Fruit fly (Drosophila melanogaster) whole organism, embryonic: Measurements from ENCODE around the gene Bdp1.

Source experiments
- Antp ChIP-seq: fragments of 200-800 bp; sonication (Bioruptor generic); optimal IDR thresholded peaks from 3 replicates; lab custom pipeline; 2016; ENCODE audit warnings: missing biosample characterization, missing genetic modification characterization
- B-H2 ChIP-seq: fragments of 200-800 bp; sonication (Bioruptor generic); optimal IDR thresholded peaks from 2 replicates; lab custom pipeline; 2018; ENCODE audit warnings: missing biosample characterization, mild to moderate bottlenecking, missing genetic modification characterization
- BEAF-32 ChIP-seq: fragments of 200-800 bp; sonication (Bioruptor generic); optimal IDR thresholded peaks from 3 replicates; lab custom pipeline; 2017; ENCODE audit warnings: missing biosample characterization, missing genetic modification characterization, mild to moderate bottlenecking, moderate library complexity, missing genetic modification reagents
- CG10654 ChIP-seq: fragments of 200-800 bp; sonication (Bioruptor generic); optimal IDR thresholded peaks from 2 replicates; lab custom pipeline; 2016; ENCODE audit warnings: missing biosample characterization, missing genetic modification characterization
- CG10959 ChIP-seq: fragments of 200-800 bp; sonication (Bioruptor generic); IDR thresholded peaks from 2 replicates; pipeline ENCODE4 v1.3.6; 2022; ENCODE audit warnings: missing biosample characterization, missing genetic modification characterization
- CG11560 ChIP-seq: fragments of 200-800 bp; sonication (Bioruptor generic); IDR thresholded peaks from 3 replicates; pipeline ENCODE4 v1.3.6; 2022; ENCODE audit warnings: missing biosample characterization, missing genetic modification characterization
- CG11696 ChIP-seq: fragments of 200-800 bp; sonication (Bioruptor generic); IDR thresholded peaks from 2 replicates; pipeline ENCODE4 v1.3.6; 2022; ENCODE audit warnings: missing biosample characterization, missing genetic modification characterization
- CG12236 ChIP-seq: fragments of 200-800 bp; sonication (Bioruptor generic); optimal IDR thresholded peaks from 2 replicates; lab custom pipeline; 2016; ENCODE audit warnings: missing biosample characterization, missing genetic modification characterization
- CG14860 ChIP-seq: fragments of 200-800 bp; sonication (Bioruptor generic); IDR thresholded peaks from 3 replicates; pipeline ENCODE4 v1.3.6; 2022; ENCODE audit warnings: missing biosample characterization, missing genetic modification characterization; ENCODE audit not compliant: partially characterized antibody
- CG15011 ChIP-seq: fragments of 200-800 bp; sonication (Bioruptor generic); optimal IDR thresholded peaks from 3 replicates; lab custom pipeline; 2018; ENCODE audit warnings: missing biosample characterization, mild to moderate bottlenecking, missing genetic modification characterization
- CG15479 ChIP-seq: fragments of 200-800 bp; sonication (Bioruptor generic); optimal IDR thresholded peaks from 3 replicates; lab custom pipeline; 2019; ENCODE audit warnings: missing biosample characterization, mild to moderate bottlenecking, missing genetic modification characterization, moderate library complexity
- CG16863 ChIP-seq: fragments of 200-800 bp; sonication (Bioruptor generic); optimal IDR thresholded peaks from 3 replicates; lab custom pipeline; 2016; ENCODE audit warnings: missing biosample characterization, missing genetic modification characterization
- CG17802 ChIP-seq: fragments of 200-800 bp; sonication (Bioruptor generic); optimal IDR thresholded peaks from 2 replicates; lab custom pipeline; 2018; ENCODE audit warnings: missing biosample characterization, mild to moderate bottlenecking, missing genetic modification characterization, moderate library complexity
- CG30431 ChIP-seq: fragments of 200-800 bp; sonication (Bioruptor generic); optimal IDR thresholded peaks from 2 replicates; lab custom pipeline; 2017; ENCODE audit warnings: missing biosample characterization, missing genetic modification characterization
- CG31224 ChIP-seq: fragments of 200-800 bp; sonication (Bioruptor generic); IDR thresholded peaks from 2 replicates; pipeline ENCODE4 v1.3.6; 2022; ENCODE audit warnings: missing biosample characterization, missing genetic modification characterization
- CG31365 ChIP-seq: fragments of 200-800 bp; sonication (Bioruptor generic); optimal IDR thresholded peaks from 2 replicates; lab custom pipeline; 2018; ENCODE audit warnings: missing biosample characterization, mild to moderate bottlenecking, missing genetic modification characterization
- CG3163 ChIP-seq: fragments of 200-800 bp; sonication (Bioruptor generic); optimal IDR thresholded peaks from 3 replicates; lab custom pipeline; 2016; ENCODE audit warnings: missing biosample characterization, missing genetic modification characterization
- CG32772 ChIP-seq: fragments of 200-800 bp; sonication (Bioruptor generic); IDR thresholded peaks from 2 replicates; pipeline ENCODE4 v1.3.6; 2022; ENCODE audit warnings: missing biosample characterization, missing genetic modification characterization
- CG4424 ChIP-seq: fragments of 200-800 bp; sonication (Bioruptor generic); optimal IDR thresholded peaks from 3 replicates; lab custom pipeline; 2016; ENCODE audit warnings: missing biosample characterization, missing genetic modification characterization
- CG6765 ChIP-seq: fragments of 200-800 bp; sonication (Bioruptor generic); optimal IDR thresholded peaks from 3 replicates; lab custom pipeline; 2017; ENCODE audit warnings: missing biosample characterization, mild to moderate bottlenecking, missing genetic modification characterization
- CG7556 ChIP-seq: fragments of 200-800 bp; sonication (Bioruptor generic); optimal IDR thresholded peaks from 2 replicates; lab custom pipeline; 2017; ENCODE audit warnings: missing biosample characterization, mild to moderate bottlenecking, missing genetic modification characterization
- CG9215 ChIP-seq: fragments of 200-800 bp; sonication (Bioruptor generic); IDR thresholded peaks from 2 replicates; pipeline ENCODE4 v1.3.6; 2022; ENCODE audit warnings: missing biosample characterization, missing genetic modification characterization
- CTCF ChIP-seq: fragments of 200-800 bp; sonication (Bioruptor generic); optimal IDR thresholded peaks from 2 replicates; lab custom pipeline; 2017; ENCODE audit warnings: missing biosample characterization, mild to moderate bottlenecking, missing genetic modification characterization, moderate library complexity
- Chrac-16 ChIP-seq: fragments of 200-800 bp; sonication (Bioruptor generic); optimal IDR thresholded peaks from 3 replicates; lab custom pipeline; 2016; ENCODE audit warnings: missing biosample characterization, missing genetic modification characterization
- E2f2 ChIP-seq: fragments of 200-800 bp; sonication (Bioruptor generic); IDR thresholded peaks from 2 replicates; pipeline ENCODE4 v1.3.6; 2022; ENCODE audit warnings: missing biosample characterization, missing genetic modification characterization
- H2.0 ChIP-seq: fragments of 200-800 bp; sonication (Bioruptor generic); IDR thresholded peaks from 2 replicates; pipeline ENCODE4 v1.3.6; 2022; ENCODE audit warnings: missing biosample characterization, missing genetic modification characterization
- HLH3B ChIP-seq: fragments of 200-800 bp; sonication (Bioruptor generic); IDR thresholded peaks from 2 replicates; pipeline ENCODE4 v1.3.6; 2022; ENCODE audit warnings: missing biosample characterization, missing genetic modification characterization
- Hr51 ChIP-seq, 2 experiments: fragments of 200-800 bp; sonication (Bioruptor generic); optimal IDR thresholded peaks; 2 replicates in 1 of 2; 3 replicates in 1 of 2; lab custom pipeline; 2016 to 2018; ENCODE audit warnings: missing biosample characterization in 2 of 2, missing genetic modification characterization in 2 of 2, mild to moderate bottlenecking in 1 of 2, moderate library complexity in 1 of 2
- Med ChIP-seq: fragments of 200-800 bp; sonication (Bioruptor generic); peaks from one replicate; lab custom pipeline; 2016; ENCODE audit warnings: missing biosample characterization, missing genetic modification characterization, mild to moderate bottlenecking, inconsistent platforms, moderate library complexity
- Mes4 ChIP-seq: fragments of 200-800 bp; sonication (Bioruptor generic); optimal IDR thresholded peaks from 2 replicates; lab custom pipeline; 2016; ENCODE audit warnings: missing biosample characterization, missing genetic modification characterization
- NK7.1 ChIP-seq: fragments of 200-800 bp; sonication (Bioruptor generic); optimal IDR thresholded peaks from 3 replicates; lab custom pipeline; 2016; ENCODE audit warnings: missing biosample characterization, missing genetic modification characterization
- Scr ChIP-seq: fragments of 200-800 bp; sonication (Bioruptor generic); IDR thresholded peaks from 2 replicates; pipeline ENCODE4 v1.3.6; 2022; ENCODE audit warnings: missing biosample characterization, missing genetic modification characterization; ENCODE audit not compliant: partially characterized antibody
- Ssrp ChIP-seq: fragments of 200-800 bp; sonication (Bioruptor generic); optimal IDR thresholded peaks from 2 replicates; lab custom pipeline; 2018; ENCODE audit warnings: missing biosample characterization, mild to moderate bottlenecking, missing genetic modification characterization, moderate library complexity
- Vsx1 ChIP-seq: fragments of 200-800 bp; sonication (Bioruptor generic); optimal IDR thresholded peaks from 2 replicates; lab custom pipeline; 2017; ENCODE audit warnings: missing biosample characterization, mild to moderate bottlenecking, missing genetic modification characterization, missing genetic modification reagents
- amos ChIP-seq: fragments of 200-800 bp; sonication (Bioruptor generic); IDR thresholded peaks from 2 replicates; pipeline ENCODE4 v1.3.6; 2022; ENCODE audit warnings: missing biosample characterization, missing genetic modification characterization; ENCODE audit not compliant: partially characterized antibody
- az2 ChIP-seq: fragments of 200-800 bp; sonication (Bioruptor generic); optimal IDR thresholded peaks from 3 replicates; lab custom pipeline; 2016; ENCODE audit warnings: missing biosample characterization, missing genetic modification characterization
- cato ChIP-seq: fragments of 200-800 bp; sonication (Bioruptor generic); optimal IDR thresholded peaks from 2 replicates; lab custom pipeline; 2016; ENCODE audit warnings: missing biosample characterization, missing genetic modification characterization, borderline replicate concordance
- dmrt99B ChIP-seq: fragments of 200-800 bp; sonication (Bioruptor generic); optimal IDR thresholded peaks from 2 replicates; lab custom pipeline; 2018; ENCODE audit warnings: missing biosample characterization, mild to moderate bottlenecking, missing genetic modification characterization, moderate library complexity
- dpn ChIP-seq, 2 experiments: fragments of 200-800 bp; sonication (Bioruptor generic); optimal IDR thresholded peaks; 3 replicates each; lab custom pipeline; 2016; ENCODE audit warnings: missing biosample characterization in 2 of 2, missing genetic modification characterization in 2 of 2
- en ChIP-seq: fragments of 200-800 bp; sonication (Bioruptor generic); optimal IDR thresholded peaks from 2 replicates; lab custom pipeline; 2016; ENCODE audit warnings: missing biosample characterization, missing genetic modification characterization
- ewg ChIP-seq: fragments of 200-800 bp; sonication (Bioruptor generic); optimal IDR thresholded peaks from 3 replicates; lab custom pipeline; 2017; ENCODE audit warnings: mild to moderate bottlenecking, missing biosample characterization, missing genetic modification reagents, missing genetic modification characterization
- exex ChIP-seq: fragments of 200-800 bp; sonication (Bioruptor generic); optimal IDR thresholded peaks from 4 replicates; lab custom pipeline; 2018; ENCODE audit warnings: missing biosample characterization, mild to moderate bottlenecking, missing genetic modification characterization, moderate library complexity
- gfzf ChIP-seq: fragments of 200-800 bp; sonication (Bioruptor generic); optimal IDR thresholded peaks from 2 replicates; lab custom pipeline; 2016; ENCODE audit warnings: missing biosample characterization, mild to moderate bottlenecking, missing genetic modification characterization, moderate library complexity
- kah ChIP-seq: fragments of 200-800 bp; sonication (Bioruptor generic); optimal IDR thresholded peaks from 2 replicates; lab custom pipeline; 2018; ENCODE audit warnings: missing biosample characterization, mild to moderate bottlenecking, missing genetic modification characterization
- run ChIP-seq: fragments of 200-800 bp; sonication (Bioruptor generic); optimal IDR thresholded peaks from 3 replicates; lab custom pipeline; 2018; ENCODE audit warnings: missing biosample characterization, mild to moderate bottlenecking, missing genetic modification characterization
- stc ChIP-seq: fragments of 200-800 bp; sonication (Bioruptor generic); IDR thresholded peaks from 2 replicates; pipeline ENCODE4 v1.3.6; 2022; ENCODE audit warnings: missing biosample characterization, missing genetic modification characterization
- tin ChIP-seq: fragments of 200-800 bp; sonication (Bioruptor generic); optimal IDR thresholded peaks from 3 replicates; lab custom pipeline; 2016; ENCODE audit warnings: missing biosample characterization, missing genetic modification characterization
- wdn ChIP-seq: fragments of 200-800 bp; sonication (Bioruptor generic); IDR thresholded peaks from 2 replicates; pipeline ENCODE4 v1.3.6; 2022; ENCODE audit warnings: missing biosample characterization, missing genetic modification characterization
- z ChIP-seq: fragments of 200-800 bp; sonication (Bioruptor generic); IDR thresholded peaks from 3 replicates; pipeline ENCODE4 v1.3.6; 2022; ENCODE audit warnings: missing biosample characterization, missing genetic modification characterization

Bdp1 gene

dm6 chr2L:13373435-13374242 lies at the start of gene Bdp1, which contains the start of gene CG6565 (continued):
- TF ChIP-seq amos = 0 out of 2 replicates have a peak, but pooled peaks have one; percentile 10
- TF ChIP-seq HLH3B (GFP tag; lab: Robert Waterston, UW) = peak; percentile 92
- TF ChIP-seq CG17802 (tag; lab: Kevin White, UChicago) = peak; percentile 87
- peak; percentile 90 for TF ChIP-seq CG10959
- peak; percentile 98 for TF ChIP-seq tin (GFP tag; lab: Kevin White, UChicago)
- peak; percentile 50 for TF ChIP-seq CTCF (GFP tag; lab: Kevin White, UChicago)
- peak; percentile 98 for TF ChIP-seq az2 (GFP tag; lab: Kevin White, UChicago)
- TF ChIP-seq CG4424 (GFP tag; lab: Kevin White, UChicago) = peak; percentile 99
- TF ChIP-seq CG15011 (GFP tag; lab: Kevin White, UChicago) = peak; percentile 94
- peak; percentile 98 for TF ChIP-seq Chrac-16
- TF ChIP-seq Vsx1 (GFP tag; lab: Kevin White, UChicago) = peak; percentile 87
- peak; percentile 97 for TF ChIP-seq ewg (GFP tag; lab: Kevin White, UChicago)
- peak; percentile 98 for TF ChIP-seq Antp (GFP tag; lab: Kevin White, UChicago)
- TF ChIP-seq exex (tag; lab: Kevin White, UChicago) = peak; percentile 81
- peak; percentile 70 for TF ChIP-seq BEAF-32 (GFP tag; lab: Kevin White, UChicago)
- 0 out of 3 replicates have a peak, but pooled peaks have one; percentile 34 for TF ChIP-seq z (GFP tag; lab: Robert Waterston, UW)
- TF ChIP-seq cato (GFP tag; lab: Kevin White, UChicago) = peak; percentile 98
- TF ChIP-seq E2f2 = peak; percentile 76
- peak; percentile 57 for TF ChIP-seq CG11696 (GFP tag; lab: Robert Waterston, UW)
- TF ChIP-seq Med (GFP tag; lab: Kevin White, UChicago) = peak; percentile 100
- TF ChIP-seq CG14860 (GFP tag; lab: Robert Waterston, UW) = no peak
- peak; percentile 31 for TF ChIP-seq CG31365 (tag; lab: Kevin White, UChicago)
- TF ChIP-seq kah = peak; percentile 79
- TF ChIP-seq CG12236 (GFP tag; lab: Kevin White, UChicago) = peak; percentile 97
- peak; percentile 91 for TF ChIP-seq CG3163 (GFP tag; lab: Kevin White, UChicago)
- TF ChIP-seq stc = peak; percentile 83
- TF ChIP-seq Hr51 (GFP tag; optimal IDR thresholded peaks at IDR 0.05; lab: Kevin White, UChicago) = peak; percentile 96 to 98
- TF ChIP-seq CG32772 (GFP tag; lab: Robert Waterston, UW) = peak; percentile 96
- peak; percentile 82 for TF ChIP-seq run (tag; lab: Kevin White, UChicago)
- TF ChIP-seq NK7.1 (GFP tag; lab: Kevin White, UChicago) = peak; percentile 95
- peak; percentile 98 for TF ChIP-seq CG7556
- peak; percentile 98 for TF ChIP-seq CG30431 (GFP tag; lab: Kevin White, UChicago)
- peak; percentile 85 for TF ChIP-seq CG6765 (GFP tag; lab: Kevin White, UChicago)
- TF ChIP-seq CG11560 (tag; lab: Robert Waterston, UW) = peak; percentile 91
- TF ChIP-seq CG16863 (GFP tag; lab: Kevin White, UChicago) = peak; percentile 98
- peak; percentile 48; the same call in 1 of the 2 replicates for TF ChIP-seq Scr
- peak; percentile 98 to 99 for TF ChIP-seq dpn (GFP tag; optimal IDR thresholded peaks at IDR 0.05; lab: Kevin White, UChicago)
- peak; percentile 97 for TF ChIP-seq CG9215 (GFP tag; lab: Robert Waterston, UW)
- peak; percentile 77 for TF ChIP-seq CG15479
- peak; percentile 95 for TF ChIP-seq dmrt99B (tag; lab: Kevin White, UChicago)
- TF ChIP-seq B-H2 (GFP tag; lab: Kevin White, UChicago) = peak; percentile 95
- peak; percentile 98 for TF ChIP-seq Ssrp
- peak; percentile 90 for TF ChIP-seq CG31224 (GFP tag; lab: Robert Waterston, UW)
- peak; percentile 93 for TF ChIP-seq H2.0
- TF ChIP-seq CG10654 (GFP tag; lab: Kevin White, UChicago) = peak; percentile 98
- TF ChIP-seq Mes4 (GFP tag; lab: Kevin White, UChicago) = peak; percentile 97
- TF ChIP-seq en (GFP tag; lab: Kevin White, UChicago) = peak; percentile 94
- TF ChIP-seq wdn (GFP tag; lab: Robert Waterston, UW) = peak; percentile 86
- TF ChIP-seq gfzf = peak; percentile 33
